Fruit fly (Drosophila melanogaster): ENCODE results near the gene CG4546.

The CG4546 gene

DNA sequence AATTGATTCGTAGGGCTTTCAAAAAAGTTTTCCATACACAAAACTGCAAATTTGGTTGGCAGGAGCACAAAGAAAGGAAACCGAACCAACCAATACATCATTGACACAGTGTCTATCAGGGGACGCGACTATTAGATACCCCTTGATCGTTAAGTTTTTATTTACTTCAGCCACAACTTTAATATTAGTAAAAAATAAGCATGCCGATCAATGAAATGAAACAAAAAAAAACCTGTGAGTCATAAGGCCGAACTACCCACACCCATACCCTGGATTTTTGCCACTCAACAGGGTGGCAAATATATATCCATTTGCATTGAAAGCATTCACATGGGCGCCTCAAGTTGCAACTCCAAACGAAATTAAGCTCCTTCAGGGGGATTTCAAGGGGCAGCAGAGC lies 30.1 kb upstream of the CG4546 start (continued):
- TF ChIP-seq chinmo (GFP tag; IDR thresholded peaks at IDR 0.05; ENCODE audit: partially characterized antibody): no peak
- no peak for TF ChIP-seq Hr3 (GFP tag; optimal IDR thresholded peaks at IDR 0.05)
- no peak for TF ChIP-seq slou (GFP tag; optimal IDR thresholded peaks at IDR 0.05)
- TF ChIP-seq CG8388 (GFP tag; optimal IDR thresholded peaks at IDR 0.05): no peak
- TF ChIP-seq ham (GFP tag; IDR thresholded peaks at IDR 0.05): no peak
- no peak for TF ChIP-seq CG11560 (tag; IDR thresholded peaks at IDR 0.05)
- no peak for TF ChIP-seq eyg (GFP tag; optimal IDR thresholded peaks at IDR 0.05)
- TF ChIP-seq ase (GFP tag; IDR thresholded peaks at IDR 0.05): no peak
- TF ChIP-seq CG10274 (GFP tag; optimal IDR thresholded peaks at IDR 0.05): no peak
- TF ChIP-seq CG8765 (GFP tag; IDR thresholded peaks at IDR 0.05): no peak
- no peak for TF ChIP-seq CG4282 (GFP tag; optimal IDR thresholded peaks at IDR 0.05)
- no peak for TF ChIP-seq CG2120 (GFP tag; optimal IDR thresholded peaks at IDR 0.05)
- TF ChIP-seq CG14441 (GFP tag; IDR thresholded peaks at IDR 0.05): no peak
- TF ChIP-seq knrl (GFP tag; IDR thresholded peaks at IDR 0.05; ENCODE audit: partially characterized antibody): no peak
- TF ChIP-seq twi (tag; optimal IDR thresholded peaks at IDR 0.05): no peak
- no peak for TF ChIP-seq CG6854 (GFP tag; optimal IDR thresholded peaks at IDR 0.05)
- TF ChIP-seq stwl (tag; optimal IDR thresholded peaks at IDR 0.05): no peak
- peak; percentile 52; the same call in 1 of the 3 replicates for TF ChIP-seq CG34422 (GFP tag; IDR thresholded peaks at IDR 0.05)
- no peak for TF ChIP-seq CG7372 (GFP tag; IDR thresholded peaks at IDR 0.05)
- no peak for TF ChIP-seq seq (GFP tag; IDR thresholded peaks at IDR 0.05)
- no peak for TF ChIP-seq al (GFP tag; IDR thresholded peaks at IDR 0.05)
- no peak for TF ChIP-seq CG6765 (GFP tag; optimal IDR thresholded peaks at IDR 0.05)
- TF ChIP-seq Camta (GFP tag; optimal IDR thresholded peaks at IDR 0.05): no peak
- TF ChIP-seq unc-4 (GFP tag; IDR thresholded peaks at IDR 0.05; ENCODE audit: partially characterized antibody): no peak
- TF ChIP-seq MBD-R2 (GFP tag; IDR thresholded peaks at IDR 0.05): no peak
- no peak for TF ChIP-seq Ets97D (GFP tag; optimal IDR thresholded peaks at IDR 0.05)
- no peak for TF ChIP-seq E2f2 (GFP tag; IDR thresholded peaks at IDR 0.05)
- TF ChIP-seq CG9609 (GFP tag; optimal IDR thresholded peaks at IDR 0.05): no peak
- TF ChIP-seq CG6175 (GFP tag; IDR thresholded peaks at IDR 0.05): no peak
- TF ChIP-seq pros (GFP tag; optimal IDR thresholded peaks at IDR 0.05): no peak
- TF ChIP-seq CG6813 (GFP tag; optimal IDR thresholded peaks at IDR 0.05): no peak
- TF ChIP-seq pzg (GFP tag; optimal IDR thresholded peaks at IDR 0.05): no peak
- no peak for TF ChIP-seq CG2116 (GFP tag; optimal IDR thresholded peaks at IDR 0.05)
- no peak for TF ChIP-seq Atf6 (GFP tag; IDR thresholded peaks at IDR 0.05)
- no peak for TF ChIP-seq CG7928 (GFP tag; optimal IDR thresholded peaks at IDR 0.05)
- TF ChIP-seq mirr (GFP tag; optimal IDR thresholded peaks at IDR 0.05): no peak
- TF ChIP-seq MTF-1 (GFP tag; optimal IDR thresholded peaks at IDR 0.05; ENCODE audit: borderline replicate concordance): no peak
- TF ChIP-seq NK7.1 (GFP tag; optimal IDR thresholded peaks at IDR 0.05): no peak
- no peak for TF ChIP-seq unpg (GFP tag; optimal IDR thresholded peaks at IDR 0.05)
- TF ChIP-seq CG7357 (GFP tag; IDR thresholded peaks at IDR 0.05): no peak
- peak; percentile 50; the same call in 1 of the 2 replicates for TF ChIP-seq ttk (GFP tag; IDR thresholded peaks at IDR 0.05)
- no peak for TF ChIP-seq CG31441 (GFP tag; IDR thresholded peaks at IDR 0.05)
- no peak for TF ChIP-seq CG18764 (GFP tag; optimal IDR thresholded peaks at IDR 0.05)
- TF ChIP-seq CG10267 (tag; optimal IDR thresholded peaks at IDR 0.05): no peak
- no peak for TF ChIP-seq Sin3A (optimal IDR thresholded peaks at IDR 0.05)
- TF ChIP-seq CoRest (tag; optimal IDR thresholded peaks at IDR 0.05): no peak
- TF ChIP-seq Atf3 (GFP tag; optimal IDR thresholded peaks at IDR 0.05): no peak
- no peak for TF ChIP-seq CG1647 (GFP tag; optimal IDR thresholded peaks at IDR 0.05)
- no peak for TF ChIP-seq CG11085 (GFP tag; IDR thresholded peaks at IDR 0.05)
- 0 out of 2 replicates have a peak, but pooled peaks have one; percentile 39 for TF ChIP-seq CG4730 (GFP tag; IDR thresholded peaks at IDR 0.05)
- no peak for TF ChIP-seq CG3726 (GFP tag; IDR thresholded peaks at IDR 0.05)
- TF ChIP-seq lab (GFP tag; optimal IDR thresholded peaks at IDR 0.05): no peak
- TF ChIP-seq CG3281 (GFP tag; optimal IDR thresholded peaks at IDR 0.05): no peak
